Fruit fly (Drosophila melanogaster): ENCODE results near the gene Col4a1.

Gene Col4a1

dm6 chr2L:5029049-5029808, at the start of gene Col4a1:
TSS of gene Col4a1 (plus strand) at chr2L:5029609.
- no peak for TF ChIP-seq CG8478 (optimal IDR thresholded peaks at IDR 0.05)
- no peak for TF ChIP-seq CTCF (optimal IDR thresholded peaks at IDR 0.05)

- TF ChIP-seq CG8478 (optimal IDR thresholded peaks at IDR 0.05): no peak
Observed at dm6 chr2L:4981278-4981966, 48.0 kb upstream of the Col4a1 start, which contains the start of the genes CG8892 and CG34126. TSS of gene CG8892 (minus strand) at chr2L:4981592. TSS of gene CG34126 (plus strand) at chr2L:4981614.

dm6 chr2L:4982098-4982646, 47.2 kb upstream of the Col4a1 start:
- TF ChIP-seq CTCF (optimal IDR thresholded peaks at IDR 0.05) (no peak), CG8478 (optimal IDR thresholded peaks at IDR 0.05) (no peak)

dm6 chr2L:4995010-4995836, 34.2 kb upstream of the Col4a1 start:
- TF ChIP-seq CG8478 (optimal IDR thresholded peaks at IDR 0.05) (no peak), CTCF (optimal IDR thresholded peaks at IDR 0.05) (no peak)

DNA sequence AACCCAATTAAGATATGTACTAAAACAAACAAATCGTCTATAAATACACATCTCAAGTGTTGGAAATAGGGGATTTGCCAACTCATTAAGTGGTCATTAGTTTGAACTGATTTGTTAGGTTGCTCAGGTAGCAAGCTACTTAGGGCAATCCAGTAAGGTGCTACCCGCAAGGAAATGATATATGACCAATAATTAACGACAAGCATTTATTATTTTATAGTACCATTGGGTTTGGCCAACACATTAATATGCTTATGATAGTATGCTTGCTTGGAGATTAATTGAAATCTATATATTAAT, 33.6 kb upstream of the Col4a1 start:
- no peak for TF ChIP-seq CG8478 (optimal IDR thresholded peaks at IDR 0.05)
- no peak for TF ChIP-seq CTCF (optimal IDR thresholded peaks at IDR 0.05)

DNA sequence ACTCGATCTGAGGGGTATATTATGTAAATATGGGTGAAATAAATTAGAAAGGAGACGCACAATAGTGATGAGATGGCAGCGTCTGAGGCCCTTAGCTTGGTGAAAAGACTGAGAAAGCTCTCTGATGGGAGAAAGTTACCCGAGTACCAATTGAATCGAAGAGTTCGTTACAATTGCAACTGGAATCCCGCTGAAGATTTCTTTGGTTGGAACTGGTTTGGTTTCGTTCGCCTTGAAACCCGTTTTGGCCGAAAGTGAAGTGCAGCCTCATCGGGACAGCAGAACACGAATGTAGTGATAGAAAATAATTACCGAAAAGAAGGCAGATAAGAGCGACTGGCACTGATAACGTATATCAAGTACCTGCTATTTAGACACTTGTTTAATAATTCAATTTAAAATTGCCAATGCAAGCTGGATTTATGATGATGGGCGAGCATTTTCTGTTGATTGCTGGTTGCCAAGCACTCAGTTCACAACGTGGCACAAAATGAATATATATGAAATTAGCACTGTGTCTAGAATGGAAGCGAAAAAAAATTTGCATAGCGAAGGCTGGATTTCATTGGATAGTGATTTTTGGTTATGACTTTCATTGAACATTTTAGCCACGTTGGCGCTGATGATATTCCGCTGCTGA, 33.0 kb upstream of the Col4a1 start:
- no peak for TF ChIP-seq CTCF (optimal IDR thresholded peaks at IDR 0.05)
- no peak for TF ChIP-seq CG8478 (optimal IDR thresholded peaks at IDR 0.05)

dm6 chr2L:4997401-4998259, 31.8 kb upstream of the Col4a1 start:
- peak; percentile 40 to 43 for TF ChIP-seq CTCF (optimal IDR thresholded peaks at IDR 0.05)
- no peak for TF ChIP-seq CG8478 (optimal IDR thresholded peaks at IDR 0.05)

DNA sequence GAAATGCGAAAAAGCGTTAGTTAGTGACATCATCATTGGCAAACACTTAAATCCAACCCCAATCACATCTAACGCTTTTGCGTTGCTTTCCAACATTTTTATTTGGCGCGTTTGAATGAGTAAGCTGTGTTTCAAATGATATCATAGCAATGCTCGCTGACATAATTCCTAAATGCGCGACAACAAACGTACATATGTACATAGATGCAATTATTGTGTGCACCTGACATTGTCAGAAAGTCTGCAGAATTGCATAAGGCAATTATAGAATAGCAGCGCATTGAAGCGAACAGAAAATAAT, 31.2 kb upstream of the Col4a1 start:
- TF ChIP-seq CG8478 (optimal IDR thresholded peaks at IDR 0.05) (no peak), CTCF (optimal IDR thresholded peaks at IDR 0.05) (no peak)

DNA sequence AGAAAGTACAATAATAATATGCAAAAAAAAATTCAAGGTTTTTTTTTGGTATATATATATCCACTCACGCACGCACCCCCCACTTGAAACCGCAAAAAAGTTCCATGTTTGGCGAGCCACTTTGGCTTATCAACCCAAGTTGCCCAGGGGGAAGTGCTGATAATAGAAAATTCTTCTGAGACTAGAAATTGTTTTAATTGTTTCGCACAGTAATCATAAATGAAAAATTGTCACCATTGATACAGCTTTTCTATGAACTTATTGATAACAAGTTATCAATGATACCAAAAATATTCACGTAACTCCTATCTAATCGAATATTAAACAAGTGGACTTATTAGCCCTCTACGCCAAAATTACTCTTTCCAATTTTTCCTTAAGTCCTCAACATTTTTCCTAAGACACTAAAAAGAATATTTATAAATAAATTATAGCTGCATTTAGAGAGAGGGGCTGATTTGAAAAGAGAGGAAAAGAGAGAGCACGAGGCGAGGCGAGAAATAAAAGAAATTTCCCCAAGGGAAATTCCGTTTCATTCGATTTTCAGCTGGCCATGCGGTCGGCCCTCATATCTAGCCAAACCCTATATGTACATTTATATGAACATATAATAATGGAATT, 30.7 kb upstream of the Col4a1 start:
- TF ChIP-seq CTCF (optimal IDR thresholded peaks at IDR 0.05): no peak
- no peak for TF ChIP-seq CG8478 (optimal IDR thresholded peaks at IDR 0.05)

dm6 chr2L:4999389-5000032, 29.9 kb upstream of the Col4a1 start:
- TF ChIP-seq CTCF (optimal IDR thresholded peaks at IDR 0.05): no peak
- TF ChIP-seq CG8478 (optimal IDR thresholded peaks at IDR 0.05): no peak

DNA sequence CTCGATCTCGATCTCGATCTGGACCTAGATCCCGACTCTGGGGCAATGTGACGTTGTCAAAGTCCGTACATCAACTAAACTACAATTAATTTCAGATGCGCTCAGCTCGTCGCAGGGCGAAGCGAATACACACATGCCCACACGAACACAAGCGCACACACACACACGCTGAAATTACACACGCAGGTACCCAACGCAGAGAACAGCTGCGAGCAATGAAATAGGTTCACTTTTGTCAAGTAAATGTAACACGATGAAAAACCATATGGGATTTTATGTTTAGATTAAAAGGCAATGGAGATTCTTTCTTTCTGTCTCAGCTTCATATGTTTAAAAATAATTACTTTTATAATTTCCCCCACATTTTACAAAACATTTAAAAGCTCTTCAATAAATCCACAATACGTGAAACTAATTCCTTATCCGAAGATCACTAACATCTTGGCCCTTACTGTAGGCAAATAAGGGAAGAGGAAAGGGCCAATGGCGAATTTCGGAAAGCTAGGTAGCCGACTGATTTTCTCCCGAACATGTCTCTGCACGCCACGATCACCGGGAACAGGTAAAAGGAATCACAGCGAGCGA, 29.0 kb upstream of the Col4a1 start:
- no peak for TF ChIP-seq CG8478 (optimal IDR thresholded peaks at IDR 0.05)

DNA sequence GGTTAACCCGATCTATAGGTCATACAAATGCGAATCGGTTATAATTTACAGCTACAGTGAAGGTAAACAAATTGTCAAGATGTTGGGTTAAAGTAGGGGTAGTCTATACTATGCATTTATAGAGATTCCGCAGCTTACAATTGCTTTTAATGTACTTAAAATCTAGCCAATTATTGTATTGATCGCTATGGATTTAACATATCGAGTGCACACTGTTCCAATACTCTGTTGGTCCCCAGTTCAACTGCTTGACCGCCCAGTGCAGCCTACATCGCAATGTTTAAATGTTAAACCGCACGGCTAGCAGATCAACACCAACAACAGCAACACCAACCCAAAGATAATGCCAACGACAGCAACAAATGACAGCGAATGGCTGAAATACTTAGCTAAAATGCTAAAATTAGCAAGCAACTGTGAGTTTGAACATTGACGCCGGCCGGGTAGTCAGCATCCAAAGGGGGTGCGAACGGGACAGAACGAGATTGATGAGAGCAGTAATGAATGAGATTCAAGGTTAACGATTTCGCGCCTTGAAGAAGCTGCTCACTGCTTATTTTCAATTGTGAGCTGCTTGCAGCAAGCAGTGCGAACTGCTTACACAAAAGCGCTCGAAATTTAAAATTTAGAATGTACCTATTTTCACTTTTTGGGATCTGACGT, 28.4 kb upstream of the Col4a1 start:
- TF ChIP-seq CTCF (optimal IDR thresholded peaks at IDR 0.05): peak; percentile 31 to 47
- TF ChIP-seq CG8478 (optimal IDR thresholded peaks at IDR 0.05): no peak

dm6 chr2L:5001582-5001929, 27.9 kb upstream of the Col4a1 start:
- no peak for TF ChIP-seq CTCF (optimal IDR thresholded peaks at IDR 0.05)
- no peak for TF ChIP-seq CG8478 (optimal IDR thresholded peaks at IDR 0.05)

Measured in S2 (cell line).